Fruit fly (Drosophila melanogaster): ENCODE measurements around the gene CG3719.

DNA sequence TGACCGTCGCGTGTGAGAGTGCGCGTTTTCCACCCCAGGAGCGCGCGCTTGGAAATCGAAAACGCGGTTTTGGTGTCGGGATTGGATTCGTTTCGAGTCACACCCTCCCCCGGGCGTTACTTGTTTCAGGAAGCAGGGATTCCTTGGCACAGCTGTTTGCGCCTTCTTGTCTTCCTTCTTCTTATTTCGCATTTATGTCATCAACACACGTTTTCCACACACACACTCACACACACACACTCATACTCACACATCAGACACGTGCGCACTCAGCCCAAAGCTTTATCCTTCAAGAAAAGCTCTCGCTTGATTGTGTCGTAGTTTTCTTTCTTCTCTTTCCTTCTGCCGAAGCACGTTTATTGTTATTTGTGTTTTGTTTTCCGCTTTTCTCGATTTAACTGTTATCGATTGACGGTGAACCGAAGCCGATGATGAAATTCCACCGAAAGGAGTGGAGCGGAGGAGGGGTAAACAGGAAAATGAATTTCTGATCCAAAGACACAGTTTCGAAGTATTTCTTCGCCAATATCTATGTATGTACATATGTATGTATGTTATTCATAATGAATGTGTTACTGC is 1.2 kb upstream of the CG3719 start:
- TF ChIP-seq h (optimal IDR thresholded peaks at IDR 0.05), result no peak
- no peak for TF ChIP-seq psq (optimal IDR thresholded peaks at IDR 0.05)
- TF ChIP-seq Myc (optimal IDR thresholded peaks at IDR 0.05), result no peak
